Worm (Caenorhabditis elegans) whole organism, young adult: ENCODE measurements around the gene bath-47.

ENCODE experiments used
- B0035.1 ChIP-seq: sonication (generic microtip); optimal IDR thresholded peaks from 2 replicates; lab custom pipeline; 2016; ENCODE audit warnings: missing genetic modification characterization, mild to moderate bottlenecking, missing compliant biosample characterization, missing genotype, missing genetic modification reagents
- F10E7.11 ChIP-seq: sonication (generic microtip); optimal IDR thresholded peaks from 2 replicates; lab custom pipeline; 2017; ENCODE audit warnings: mild to moderate bottlenecking, missing genetic modification characterization, moderate library complexity, missing compliant biosample characterization
- F33H1.4 ChIP-seq: fragments of 200-800 bp; sonication (Bioruptor generic); IDR thresholded peaks from 2 replicates; pipeline ENCODE4 v1.3.6; 2022; ENCODE audit warnings: missing genetic modification reagents, missing genetic modification characterization, missing compliant biosample characterization
- F37B4.10 ChIP-seq: fragments of 200-800 bp; sonication (Bioruptor generic); IDR thresholded peaks from 2 replicates; pipeline ENCODE4 v1.3.6; 2022; ENCODE audit warnings: missing genetic modification characterization, missing compliant biosample characterization
- F55B11.4 ChIP-seq: sonication (generic microtip); optimal IDR thresholded peaks from 2 replicates; lab custom pipeline; 2016; ENCODE audit warnings: missing compliant biosample characterization, missing genetic modification characterization, borderline replicate concordance; ENCODE audit not compliant: insufficient read depth
- F57C9.4 ChIP-seq: sonication (generic microtip); optimal IDR thresholded peaks from 2 replicates; lab custom pipeline; 2017; ENCODE audit warnings: mild to moderate bottlenecking, missing genetic modification characterization, missing compliant biosample characterization
- K11D2.4 ChIP-seq: fragments of 200-800 bp; sonication (Bioruptor generic); IDR thresholded peaks from 2 replicates; pipeline ENCODE4 v1.3.6; 2022; ENCODE audit warnings: missing genetic modification reagents, missing genetic modification characterization, missing compliant biosample characterization
- T26A5.8 ChIP-seq: sonication (generic microtip); optimal IDR thresholded peaks from 2 replicates; lab custom pipeline; 2016; ENCODE audit warnings: missing genetic modification characterization, missing compliant biosample characterization
- Y53F4B.3 ChIP-seq: fragments of 200-800 bp; sonication (Bioruptor generic); IDR thresholded peaks from 2 replicates; pipeline ENCODE4 v1.3.6; 2022; ENCODE audit warnings: missing genetic modification reagents, missing genetic modification characterization, missing compliant biosample characterization
- Y53G8AR.9 ChIP-seq: fragments of 200-800 bp; sonication (Bioruptor generic); conservative IDR thresholded peaks from 2 replicates; pipeline ENCODE4 v1.3.6; 2022; ENCODE audit warnings: missing genetic modification reagents, missing genetic modification characterization, missing compliant biosample characterization
- akir-1 ChIP-seq: fragments of 200-800 bp; sonication (Bioruptor generic); optimal IDR thresholded peaks from 2 replicates; lab custom pipeline; 2018; ENCODE audit warnings: mild to moderate bottlenecking, missing genetic modification characterization, moderate library complexity, missing compliant biosample characterization
- aptf-3 ChIP-seq: fragments of 200-800 bp; sonication (Bioruptor generic); IDR thresholded peaks from 2 replicates; pipeline ENCODE4 v1.3.6; 2022; ENCODE audit warnings: missing genetic modification characterization, missing compliant biosample characterization
- atf-7 ChIP-seq: sonication (generic microtip); optimal IDR thresholded peaks from 2 replicates; lab custom pipeline; 2017; ENCODE audit warnings: mild to moderate bottlenecking, missing genetic modification characterization, missing compliant biosample characterization
- bed-1 ChIP-seq: fragments of 200-800 bp; sonication (Bioruptor generic); IDR thresholded peaks from 2 replicates; pipeline ENCODE4 v1.3.6; 2022; ENCODE audit warnings: missing genetic modification reagents, missing genetic modification characterization, missing compliant biosample characterization
- ceh-100 ChIP-seq: fragments of 200-800 bp; sonication (Bioruptor generic); IDR thresholded peaks from 2 replicates; pipeline ENCODE4 v1.3.6; 2022; ENCODE audit warnings: missing genetic modification reagents, missing genetic modification characterization, missing compliant biosample characterization
- ceh-40 ChIP-seq: fragments of 200-800 bp; sonication (Bioruptor generic); IDR thresholded peaks from 2 replicates; pipeline ENCODE4 v1.3.6; 2022; ENCODE audit warnings: missing genetic modification characterization, missing compliant biosample characterization
- dpff-1 ChIP-seq: sonication (generic microtip); optimal IDR thresholded peaks from 2 replicates; lab custom pipeline; 2017; ENCODE audit warnings: mild to moderate bottlenecking, missing genetic modification characterization, missing compliant biosample characterization
- egl-18 ChIP-seq: fragments of 200-800 bp; sonication (Bioruptor generic); IDR thresholded peaks from 2 replicates; pipeline ENCODE4 v1.3.6; 2022; ENCODE audit warnings: missing genetic modification reagents, missing genetic modification characterization, missing compliant biosample characterization
- him-1 ChIP-seq: sonication (generic microtip); optimal IDR thresholded peaks from 2 replicates; lab custom pipeline; 2016; ENCODE audit warnings: missing genotype, missing genetic modification reagents, missing genetic modification characterization, missing compliant biosample characterization
- hlh-12 ChIP-seq: sonication (generic microtip); optimal IDR thresholded peaks from 2 replicates; lab custom pipeline; 2016; ENCODE audit warnings: missing genetic modification characterization, missing compliant biosample characterization
- hlh-26 ChIP-seq: fragments of 200-800 bp; sonication (Bioruptor generic); conservative IDR thresholded peaks from 2 replicates; pipeline ENCODE4 v1.3.6; 2022; ENCODE audit warnings: missing genetic modification reagents, missing genetic modification characterization, missing compliant biosample characterization
- hsf-1 ChIP-seq: fragments of 200-800 bp; sonication (Bioruptor generic); IDR thresholded peaks from 2 replicates; pipeline ENCODE4 v1.3.6; 2022; ENCODE audit warnings: missing genetic modification reagents, missing genetic modification characterization, missing compliant biosample characterization
- let-526 ChIP-seq: fragments of 200-800 bp; sonication (Bioruptor generic); IDR thresholded peaks from 2 replicates; pipeline ENCODE4 v1.3.6; 2022; ENCODE audit warnings: missing genetic modification reagents, missing genetic modification characterization, missing compliant biosample characterization
- let-607 ChIP-seq, 2 experiments: fragments of 200-800 bp in 1 of 2; sonication (Bioruptor generic) in 1 of 2; sonication (generic microtip) in 1 of 2; optimal IDR thresholded peaks; 2 replicates each; lab custom pipeline; 2016 to 2018; ENCODE audit warnings: mild to moderate bottlenecking in 2 of 2, missing compliant biosample characterization in 2 of 2, missing genetic modification characterization in 2 of 2, moderate library complexity in 2 of 2, missing genotype in 1 of 2
- lsl-1 ChIP-seq: fragments of 200-800 bp; sonication (Bioruptor generic); optimal IDR thresholded peaks from 2 replicates; lab custom pipeline; 2018; ENCODE audit warnings: mild to moderate bottlenecking, missing genetic modification characterization, moderate library complexity, missing compliant biosample characterization
- madf-8 ChIP-seq: fragments of 200-800 bp; sonication (Bioruptor generic); conservative IDR thresholded peaks from 2 replicates; pipeline ENCODE4 v1.3.6; 2022; ENCODE audit warnings: missing genetic modification reagents, missing genetic modification characterization, missing compliant biosample characterization
- mel-28 ChIP-seq: sonication (generic microtip); optimal IDR thresholded peaks from 2 replicates; lab custom pipeline; 2016; ENCODE audit warnings: borderline replicate concordance, mild to moderate bottlenecking, missing genetic modification characterization, missing compliant biosample characterization
- nfya-1 ChIP-seq: sonication (generic microtip); optimal IDR thresholded peaks from 2 replicates; lab custom pipeline; 2017; ENCODE audit warnings: antibody characterized with exemption, missing compliant biosample characterization, missing genetic modification characterization, borderline replicate concordance; ENCODE audit not compliant: insufficient read depth
- nhr-27 ChIP-seq: fragments of 200-800 bp; sonication (Bioruptor generic); optimal IDR thresholded peaks from 2 replicates; lab custom pipeline; 2018; ENCODE audit warnings: mild to moderate bottlenecking, missing genetic modification characterization, moderate library complexity, missing compliant biosample characterization
- sdz-38 ChIP-seq: sonication (generic microtip); optimal IDR thresholded peaks from 2 replicates; lab custom pipeline; 2016; ENCODE audit warnings: missing genotype, missing genetic modification characterization, missing compliant biosample characterization
- sea-2 ChIP-seq: fragments of 200-800 bp; sonication (Bioruptor generic); IDR thresholded peaks from 2 replicates; pipeline ENCODE4 v1.3.6; 2022; ENCODE audit warnings: missing genetic modification characterization, missing compliant biosample characterization
- snpc-4 ChIP-seq, 5 experiments: fragments of 150-350 bp in 1 of 5; sonication (generic microtip) in 4 of 5; optimal IDR thresholded peaks; 2 replicates each; lab custom pipeline; 2014 to 2018; ENCODE audit warnings: missing genetic modification characterization in 5 of 5, missing biosample characterization in 3 of 5, antibody characterized with exemption in 2 of 5, mild to moderate bottlenecking in 2 of 5, missing compliant biosample characterization in 2 of 5, missing genotype in 2 of 5, moderate library complexity in 2 of 5, missing genetic modification reagents in 1 of 5
- tbx-9 ChIP-seq: sonication (generic microtip); optimal IDR thresholded peaks from 2 replicates; lab custom pipeline; 2016; ENCODE audit warnings: borderline replicate concordance, missing genetic modification characterization, inconsistent platforms, missing compliant biosample characterization
- unc-130 ChIP-seq: sonication (generic microtip); optimal IDR thresholded peaks from 2 replicates; lab custom pipeline; 2016; ENCODE audit warnings: missing genetic modification reagents, missing genetic modification characterization, missing compliant biosample characterization
- unc-62 ChIP-seq: fragments of 150-350 bp; optimal IDR thresholded peaks from 2 replicates; lab custom pipeline; 2014; ENCODE audit warnings: missing biosample characterization, missing genetic modification reagents, missing genetic modification characterization
- xnd-1 ChIP-seq: sonication (generic microtip); optimal IDR thresholded peaks from 2 replicates; lab custom pipeline; 2016; ENCODE audit warnings: missing genotype, missing genetic modification reagents, missing genetic modification characterization, missing compliant biosample characterization
- zim-3 ChIP-seq: sonication (generic microtip); optimal IDR thresholded peaks from 2 replicates; lab custom pipeline; 2017; ENCODE audit warnings: mild to moderate bottlenecking, missing genetic modification characterization, moderate library complexity, missing compliant biosample characterization
- ztf-22 ChIP-seq: fragments of 200-800 bp; sonication (Bioruptor generic); optimal IDR thresholded peaks from 2 replicates; lab custom pipeline; 2018; ENCODE audit warnings: mild to moderate bottlenecking, missing genetic modification characterization, moderate library complexity, missing compliant biosample characterization
- ztf-28 ChIP-seq: fragments of 200-800 bp; sonication (Bioruptor generic); IDR thresholded peaks from 2 replicates; pipeline ENCODE4 v1.3.6; 2022; ENCODE audit warnings: missing genetic modification reagents, missing genetic modification characterization, missing compliant biosample characterization
- ztf-6 ChIP-seq: fragments of 200-800 bp; sonication (Bioruptor generic); IDR thresholded peaks from 2 replicates; pipeline ENCODE4 v1.3.6; 2022; ENCODE audit warnings: missing genetic modification reagents, missing genetic modification characterization, missing compliant biosample characterization

The bath-47 gene

DNA sequence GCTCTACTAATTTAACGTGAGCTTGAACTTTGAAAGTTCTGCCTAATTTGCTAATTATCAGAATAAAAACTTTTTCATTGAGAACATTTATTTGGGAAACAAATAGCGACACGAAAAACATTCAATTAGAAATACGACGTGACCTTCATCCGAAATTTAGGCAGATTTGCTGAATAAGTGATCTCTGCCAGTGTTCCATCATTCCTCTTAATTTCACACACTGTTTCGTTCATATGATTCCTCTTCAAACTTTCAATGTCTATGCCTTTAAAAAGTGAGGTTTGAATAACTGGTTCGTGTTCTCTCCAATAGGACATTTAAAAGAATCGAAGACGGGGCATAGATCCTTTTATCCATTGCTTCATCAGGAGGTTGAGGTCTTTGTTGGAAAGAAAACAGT lies 48.9 kb downstream of the bath-47 start, which contains the start of gene fbxb-20:
Gene fbxb-20, minus strand, starts transcription at position 101 of the 400 bp plus-strand sequence.
- TF ChIP-seq atf-7 (tag; lab: Kevin White, UChicago) (no peak), F57C9.4 (tag; lab: Kevin White, UChicago) (no peak), hlh-26 (no peak), madf-8 (GFP tag; lab: Robert Waterston, UW) (no peak), egl-18 (GFP tag; lab: Robert Waterston, UW) (no peak), sea-2 (GFP tag; lab: Robert Waterston, UW) (no peak), mel-28 (tag; lab: Kevin White, UChicago) (no peak), sdz-38 (tag; lab: Kevin White, UChicago) (no peak), ztf-22 (GFP tag; lab: Kevin White, UChicago) (no peak), unc-130 (GFP tag; lab: Kevin White, UChicago) (no peak), unc-62 (GFP tag; lab: Kevin White, UChicago) (no peak), bed-1 (GFP tag; lab: Robert Waterston, UW) (no peak), zim-3 (tag; lab: Kevin White, UChicago) (no peak), ztf-28 (GFP tag; lab: Robert Waterston, UW) (no peak), K11D2.4 (GFP tag; lab: Robert Waterston, UW) (no peak), snpc-4 (GFP tag; optimal IDR thresholded peaks at IDR 0.05; lab: Kevin White, UChicago) (no peak), snpc-4 (tag; optimal IDR thresholded peaks at IDR 0.05; lab: Kevin White, UChicago) (no peak), lsl-1 (no peak)

- TF ChIP-seq tbx-9 (no peak), nfya-1 (tag; lab: Kevin White, UChicago) (no peak), ceh-100 (GFP tag; lab: Robert Waterston, UW) (no peak), akir-1 (GFP tag; lab: Kevin White, UChicago) (no peak), Y53F4B.3 (GFP tag; lab: Robert Waterston, UW) (no peak), F55B11.4 (tag; lab: Kevin White, UChicago) (no peak), hlh-12 (tag; lab: Kevin White, UChicago) (no peak), B0035.1 (tag; lab: Kevin White, UChicago) (no peak), aptf-3 (GFP tag; lab: Robert Waterston, UW) (no peak), dpff-1 (tag; lab: Kevin White, UChicago) (no peak), F10E7.11 (tag; lab: Kevin White, UChicago) (no peak), Y53G8AR.9 (GFP tag; lab: Robert Waterston, UW) (no peak), K11D2.4 (GFP tag; lab: Robert Waterston, UW) (no peak), hlh-26 (no peak)
These were observed 50.2 kb downstream of the bath-47 start, which contains the start of gene fbxb-16 for ce11 chrII:1651804-1652203. TSS of gene fbxb-16 (minus strand) at chrII:1651904.

ce11 chrII:1653397-1653796 lies 51.8 kb downstream of the bath-47 start, which contains the start of gene fbxb-15:
TSS of gene fbxb-15 (minus strand) at chrII:1653497.
- no peak for TF ChIP-seq F37B4.10 (GFP tag; lab: Robert Waterston, UW)
- no peak for TF ChIP-seq F33H1.4 (GFP tag; lab: Robert Waterston, UW)
- TF ChIP-seq let-607 (tag; optimal IDR thresholded peaks at IDR 0.05; lab: Kevin White, UChicago) = no peak
- TF ChIP-seq ceh-40 (GFP tag; lab: Robert Waterston, UW) = no peak
- no peak for TF ChIP-seq xnd-1 (tag; lab: Kevin White, UChicago)
- no peak for TF ChIP-seq let-526 (GFP tag; lab: Robert Waterston, UW)
- TF ChIP-seq nhr-27 (tag; lab: Kevin White, UChicago) = no peak
- TF ChIP-seq T26A5.8 (tag; lab: Kevin White, UChicago) = no peak
- TF ChIP-seq him-1 = no peak
- no peak for TF ChIP-seq hsf-1 (GFP tag; lab: Robert Waterston, UW)
- no peak for TF ChIP-seq madf-8 (GFP tag; lab: Robert Waterston, UW)
- no peak for TF ChIP-seq ztf-6 (GFP tag; lab: Robert Waterston, UW)
